Worm (Caenorhabditis elegans): Measurements from ENCODE around the gene Y47D3B.4.

DNA sequence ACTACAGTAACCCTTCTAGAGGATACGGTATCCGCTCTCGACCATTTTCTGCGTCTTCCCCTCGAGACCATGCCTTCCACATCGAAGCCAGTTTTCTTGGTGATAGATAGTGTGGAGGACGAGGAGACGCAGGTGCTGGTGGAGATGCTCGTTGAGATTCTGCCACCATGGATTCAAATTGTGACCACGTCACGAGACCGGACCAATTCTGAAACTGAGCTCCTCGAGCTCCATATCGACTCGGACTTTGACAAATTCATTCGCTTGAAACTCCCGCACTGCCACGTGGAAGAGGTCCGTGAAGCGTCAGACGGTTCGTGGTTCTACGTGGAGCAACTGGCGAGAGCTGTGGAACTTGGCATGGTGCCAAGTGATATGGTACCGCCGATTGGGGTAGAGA lies 43.8 kb upstream of the Y47D3B.4 start:
- TF ChIP-seq him-1 (tag; optimal IDR thresholded peaks at IDR 0.05) (no peak), W03F9.2 (tag; optimal IDR thresholded peaks at IDR 0.05) (no peak), dao-5 (tag; optimal IDR thresholded peaks at IDR 0.05) (no peak)

All from whole organism, L4/young adult.